Worm (Caenorhabditis elegans) whole organism, L3 larva: Measurements from ENCODE around the gene F57F4.1.
A peak's percentile ranks its signal among the peaks of the same experiment; 100 is the strongest.

Experiments
- ZK546.5 ChIP-seq: sonication (generic microtip); optimal IDR thresholded peaks from 2 replicates; lab custom pipeline; 2017; ENCODE audit warnings: missing biosample characterization, missing genetic modification characterization
- aly-2 ChIP-seq: fragments of 150-350 bp; optimal IDR thresholded peaks from 2 replicates; lab custom pipeline; 2014; ENCODE audit warnings: missing biosample characterization, missing genetic modification characterization
- ama-1 ChIP-seq: fragments of 150-350 bp; optimal IDR thresholded peaks from 2 replicates; lab custom pipeline; 2018
- ceh-16 ChIP-seq: sonication (generic microtip); optimal IDR thresholded peaks from 2 replicates; lab custom pipeline; 2017; ENCODE audit warnings: missing biosample characterization, missing genetic modification characterization
- ceh-28 ChIP-seq: fragments of 150-350 bp; optimal IDR thresholded peaks from 2 replicates; lab custom pipeline; 2014; ENCODE audit warnings: missing biosample characterization, missing genetic modification reagents, missing genetic modification characterization
- ceh-82 ChIP-seq: fragments of 150-350 bp; optimal IDR thresholded peaks from 2 replicates; lab custom pipeline; 2014; ENCODE audit warnings: missing biosample characterization, missing genetic modification characterization
- ceh-9 ChIP-seq: sonication (generic microtip); optimal IDR thresholded peaks from 2 replicates; lab custom pipeline; 2018; ENCODE audit warnings: missing biosample characterization, missing genetic modification characterization
- egl-27 ChIP-seq: sonication (generic microtip); optimal IDR thresholded peaks from 4 replicates; lab custom pipeline; 2017; ENCODE audit warnings: missing biosample characterization, missing genetic modification reagents, missing genetic modification characterization
- elt-1 ChIP-seq: fragments of 150-350 bp; optimal IDR thresholded peaks from 2 replicates; lab custom pipeline; 2014; ENCODE audit warnings: missing biosample characterization, missing genetic modification characterization
- elt-2 ChIP-seq: sonication (generic microtip); optimal IDR thresholded peaks from 2 replicates; lab custom pipeline; 2016; ENCODE audit warnings: missing genetic modification reagents, mild to moderate bottlenecking, missing genetic modification characterization, missing compliant biosample characterization
- elt-3 ChIP-seq, 3 experiments: fragments of 150-350 bp in 1 of 3; sonication (generic microtip) in 2 of 3; optimal IDR thresholded peaks; 2 replicates in 2 of 3; 4 replicates in 1 of 3; lab custom pipeline; 2014 to 2017; ENCODE audit warnings: missing biosample characterization in 3 of 3, missing genetic modification characterization in 3 of 3
- eor-1 ChIP-seq, 2 experiments: fragments of 150-350 bp; optimal IDR thresholded peaks; 2 replicates each; lab custom pipeline; 2014 to 2018; ENCODE audit warnings: missing biosample characterization in 2 of 2, missing genetic modification characterization in 2 of 2
- fkh-10 ChIP-seq: sonication (generic microtip); optimal IDR thresholded peaks from 2 replicates; lab custom pipeline; 2017; ENCODE audit warnings: missing biosample characterization, missing genetic modification reagents, missing genetic modification characterization
- fkh-2 ChIP-seq: fragments of 150-350 bp; optimal IDR thresholded peaks from 2 replicates; lab custom pipeline; 2014; ENCODE audit warnings: missing biosample characterization, missing genetic modification reagents, missing genetic modification characterization
- fos-1 ChIP-seq: fragments of 150-350 bp; optimal IDR thresholded peaks from 2 replicates; lab custom pipeline; 2014; ENCODE audit warnings: missing biosample characterization, missing genetic modification characterization
- lin-39 ChIP-seq: fragments of 150-350 bp; optimal IDR thresholded peaks from 2 replicates; lab custom pipeline; 2018; ENCODE audit warnings: missing biosample characterization, missing genetic modification reagents, missing genetic modification characterization
- lsy-12 ChIP-seq: sonication (generic microtip); optimal IDR thresholded peaks from 2 replicates; lab custom pipeline; 2016; ENCODE audit warnings: mild to moderate bottlenecking, missing genetic modification characterization, missing compliant biosample characterization
- mml-1 ChIP-seq: fragments of 150-350 bp; sonication (generic microtip); optimal IDR thresholded peaks from 3 replicates; lab custom pipeline; 2014; ENCODE audit warnings: missing biosample characterization, missing genetic modification characterization
- nfya-1 ChIP-seq: sonication (generic microtip); optimal IDR thresholded peaks from 2 replicates; lab custom pipeline; 2017; ENCODE audit warnings: missing genetic modification characterization, mild to moderate bottlenecking, missing compliant biosample characterization, antibody characterized with exemption, moderate library complexity; ENCODE audit not compliant: insufficient read depth
- nhr-12 ChIP-seq: fragments of 150-350 bp; optimal IDR thresholded peaks from 2 replicates; lab custom pipeline; 2014; ENCODE audit warnings: missing biosample characterization, missing genetic modification characterization
- nhr-23 ChIP-seq: fragments of 150-350 bp; optimal IDR thresholded peaks from 2 replicates; lab custom pipeline; 2014; ENCODE audit warnings: missing biosample characterization, missing genetic modification reagents, missing genetic modification characterization
- nhr-237 ChIP-seq: fragments of 150-350 bp; optimal IDR thresholded peaks from 2 replicates; lab custom pipeline; 2014; ENCODE audit warnings: missing biosample characterization, missing genetic modification characterization
- nhr-25 ChIP-seq: sonication (generic microtip); optimal IDR thresholded peaks from 2 replicates; lab custom pipeline; 2017; ENCODE audit warnings: missing biosample characterization, missing genetic modification characterization
- nhr-28 ChIP-seq: fragments of 150-350 bp; optimal IDR thresholded peaks from 2 replicates; lab custom pipeline; 2014; ENCODE audit warnings: missing biosample characterization, missing genetic modification characterization
- nhr-43 ChIP-seq: sonication (generic microtip); optimal IDR thresholded peaks from 2 replicates; lab custom pipeline; 2016; ENCODE audit warnings: mild to moderate bottlenecking, missing genetic modification characterization, missing compliant biosample characterization; ENCODE audit not compliant: poor library complexity, severe bottlenecking
- nhr-67 ChIP-seq: fragments of 150-350 bp; optimal IDR thresholded peaks from 2 replicates; lab custom pipeline; 2014; ENCODE audit warnings: missing biosample characterization, missing genetic modification characterization
- nhr-76 ChIP-seq: fragments of 150-350 bp; sonication (generic microtip); optimal IDR thresholded peaks from 5 replicates; lab custom pipeline; 2014; ENCODE audit warnings: missing biosample characterization, missing genetic modification characterization
- nhr-77 ChIP-seq: fragments of 150-350 bp; optimal IDR thresholded peaks from 2 replicates; lab custom pipeline; 2014; ENCODE audit warnings: missing biosample characterization, missing genetic modification characterization
- pqm-1 ChIP-seq: fragments of 150-350 bp; optimal IDR thresholded peaks from 2 replicates; lab custom pipeline; 2017; ENCODE audit warnings: missing biosample characterization, missing genetic modification characterization, inconsistent platforms
- sea-2 ChIP-seq: fragments of 150-350 bp; sonication (generic microtip); optimal IDR thresholded peaks from 4 replicates; lab custom pipeline; 2014; ENCODE audit warnings: missing biosample characterization, missing genetic modification reagents, missing genetic modification characterization
- snpc-4 ChIP-seq: fragments of 150-350 bp; optimal IDR thresholded peaks from 2 replicates; lab custom pipeline; 2014; ENCODE audit warnings: missing biosample characterization, missing genetic modification characterization
- tbx-2 ChIP-seq: sonication (generic microtip); optimal IDR thresholded peaks from 2 replicates; lab custom pipeline; 2016; ENCODE audit warnings: mild to moderate bottlenecking, missing genetic modification characterization, missing compliant biosample characterization
- unc-62 ChIP-seq: fragments of 150-350 bp; sonication (generic microtip); optimal IDR thresholded peaks from 4 replicates; lab custom pipeline; 2014; ENCODE audit warnings: missing biosample characterization, missing genetic modification reagents, missing genetic modification characterization
- zag-1 ChIP-seq: fragments of 150-350 bp; optimal IDR thresholded peaks from 2 replicates; lab custom pipeline; 2014; ENCODE audit warnings: missing biosample characterization, missing genetic modification characterization
- ztf-4 ChIP-seq: fragments of 150-350 bp; optimal IDR thresholded peaks from 2 replicates; lab custom pipeline; 2014; ENCODE audit warnings: missing biosample characterization, missing genetic modification characterization

Gene F57F4.1

ce11 chrV:6350109-6350508, 40.2 kb upstream of the F57F4.1 start:
- TF ChIP-seq nfya-1 (tag; lab: Kevin White, UChicago): peak; percentile 52
- peak; percentile 81 for TF ChIP-seq lin-39 (tag; lab: Kevin White, UChicago)
- no peak for TF ChIP-seq nhr-67
- TF ChIP-seq, all 47 proteins: peak for 2

DNA sequence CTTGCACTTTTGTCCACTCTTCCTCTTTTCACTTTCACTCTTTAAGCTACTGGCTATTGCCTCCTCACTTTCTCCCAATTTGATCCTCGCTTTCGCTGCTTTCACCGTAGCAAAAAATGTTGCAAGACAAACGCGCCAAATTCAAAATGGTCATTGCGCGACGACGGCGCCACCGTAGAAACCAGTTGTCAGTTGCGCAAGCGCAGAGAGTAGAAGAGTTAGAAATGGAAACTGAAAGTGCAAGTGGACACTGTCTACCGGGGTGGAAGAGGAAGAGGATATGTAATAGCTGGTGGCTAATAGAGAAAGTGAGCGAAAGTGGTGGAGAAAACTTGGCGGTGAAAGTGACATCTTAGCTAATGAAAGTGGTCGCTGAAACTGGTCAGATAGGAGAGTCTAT, 39.1 kb upstream of the F57F4.1 start:
- TF ChIP-seq nhr-25 (tag; lab: Kevin White, UChicago): peak; percentile 90
- no peak for TF ChIP-seq fos-1 (tag; lab: Kevin White, UChicago)
- TF ChIP-seq nhr-23 (tag; lab: Kevin White, UChicago): peak; percentile 60
- no peak for TF ChIP-seq nhr-12
- peak; percentile 14 for TF ChIP-seq unc-62 (GFP tag; lab: Kevin White, UChicago)
- TF ChIP-seq ama-1 (lab: Kevin White, UChicago): no peak
- peak; percentile 9 for TF ChIP-seq nfya-1 (tag; lab: Kevin White, UChicago)
- no peak for TF ChIP-seq nhr-43 (tag; lab: Kevin White, UChicago)
- TF ChIP-seq zag-1 (tag; lab: Kevin White, UChicago): no peak

DNA sequence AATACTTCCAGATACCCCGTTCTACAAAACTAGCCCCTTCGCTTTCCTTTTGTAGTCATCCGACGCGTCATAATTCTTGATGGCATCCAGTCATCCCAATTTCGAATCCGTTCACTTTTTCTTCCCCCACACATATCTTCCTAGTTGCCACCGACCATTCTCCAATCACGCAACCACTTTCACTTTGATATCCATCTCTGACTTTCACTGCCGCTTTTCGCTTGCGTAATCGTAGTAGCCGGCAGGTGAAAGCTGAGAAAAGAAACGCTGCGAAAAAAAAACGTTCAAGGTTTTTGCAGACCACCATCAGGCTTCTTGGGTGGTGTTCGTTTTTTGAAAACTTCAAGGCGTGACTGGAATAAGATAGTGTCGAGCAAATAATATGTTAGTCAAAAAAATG, 37.9 kb upstream of the F57F4.1 start:
- TF ChIP-seq ceh-82 (tag; lab: Kevin White, UChicago) (no peak), elt-1 (peak; percentile 50), ztf-4 (tag; lab: Kevin White, UChicago) (no peak), nfya-1 (tag; lab: Kevin White, UChicago) (peak; percentile 32), mml-1 (no peak), nhr-23 (tag; lab: Kevin White, UChicago) (peak; percentile 41), nhr-28 (tag; lab: Kevin White, UChicago) (no peak), ZK546.5 (no peak), sea-2 (no peak), fkh-2 (tag; lab: Kevin White, UChicago) (no peak), elt-3 (tag; optimal IDR thresholded peaks at IDR 0.05; lab: Kevin White, UChicago) (peak in 1 of 3 experiments; percentile 2), fkh-10 (GFP tag; lab: Kevin White, UChicago) (no peak), egl-27 (tag; lab: Kevin White, UChicago) (no peak), ceh-28 (no peak), lsy-12 (no peak), ceh-16 (tag; lab: Kevin White, UChicago) (no peak), nhr-76 (tag; lab: Kevin White, UChicago) (no peak), zag-1 (tag; lab: Kevin White, UChicago) (no peak), nhr-25 (tag; lab: Kevin White, UChicago) (peak; percentile 82), aly-2 (no peak), nhr-77 (no peak), nhr-67 (no peak), lin-39 (tag; lab: Kevin White, UChicago) (no peak), nhr-12 (no peak), nhr-237 (no peak), nhr-43 (tag; lab: Kevin White, UChicago) (peak; percentile 35), unc-62 (GFP tag; lab: Kevin White, UChicago) (no peak), pqm-1 (tag; lab: Kevin White, UChicago) (no peak), ceh-9 (tag; lab: Kevin White, UChicago) (no peak), eor-1 (tag; optimal IDR thresholded peaks at IDR 0.05; lab: Kevin White, UChicago) (no peak)

- TF ChIP-seq nhr-25 (tag; lab: Kevin White, UChicago) (peak; percentile 79), elt-1 (peak; percentile 4), ztf-4 (tag; lab: Kevin White, UChicago) (no peak)
Measured at ce11 chrV:6353182-6353780, 37.0 kb upstream of the F57F4.1 start.

DNA sequence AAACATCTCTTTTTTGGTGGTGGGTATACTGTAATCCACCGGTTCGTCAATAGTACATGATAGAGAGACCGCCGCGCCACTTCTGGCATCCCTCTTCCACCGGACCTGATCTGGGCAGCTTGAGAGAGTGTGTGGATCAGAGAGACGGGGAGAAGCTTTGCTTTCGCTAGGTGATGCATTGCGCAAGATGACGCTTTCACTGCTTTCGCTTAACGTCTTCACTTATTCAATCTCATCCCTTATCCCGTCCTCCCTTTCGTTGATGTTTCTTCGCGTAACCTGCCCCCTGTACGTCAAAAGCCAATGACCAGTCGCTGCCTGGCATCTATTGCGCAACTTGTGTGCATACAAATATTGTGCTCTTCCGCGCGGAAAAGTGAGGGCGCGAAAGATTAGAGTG, 36.1 kb upstream of the F57F4.1 start:
- TF ChIP-seq nhr-23 (tag; lab: Kevin White, UChicago): peak; percentile 76
- TF ChIP-seq nfya-1 (tag; lab: Kevin White, UChicago): peak; percentile 37
- TF ChIP-seq nhr-237: no peak
- peak; percentile 51 for TF ChIP-seq tbx-2 (tag; lab: Kevin White, UChicago)
- TF ChIP-seq ceh-28: no peak
- peak in 1 of 3 experiments; percentile 28 for TF ChIP-seq elt-3 (tag; optimal IDR thresholded peaks at IDR 0.05; lab: Kevin White, UChicago)
- TF ChIP-seq fkh-2 (tag; lab: Kevin White, UChicago): no peak
- TF ChIP-seq nhr-43 (tag; lab: Kevin White, UChicago): peak; percentile 95
- no peak for TF ChIP-seq elt-2
- no peak for TF ChIP-seq snpc-4 (tag; lab: Kevin White, UChicago)
- peak; percentile 96 for TF ChIP-seq nhr-25 (tag; lab: Kevin White, UChicago)
